Worm (Caenorhabditis elegans) whole organism, young adult: ENCODE data around the gene W01B6.4.

ENCODE experiments used
- B0019.2 ChIP-seq: fragments of 200-800 bp; sonication (Bioruptor generic); conservative IDR thresholded peaks from 2 replicates; pipeline ENCODE4 v1.3.6; 2022; ENCODE audit warnings: missing genetic modification reagents, missing genetic modification characterization, missing compliant biosample characterization
- B0035.1 ChIP-seq: sonication (generic microtip); optimal IDR thresholded peaks from 2 replicates; lab custom pipeline; 2016; ENCODE audit warnings: missing genetic modification characterization, mild to moderate bottlenecking, missing compliant biosample characterization, missing genotype, missing genetic modification reagents
- D2030.7 ChIP-seq: fragments of 200-800 bp; sonication (Bioruptor generic); IDR thresholded peaks from 2 replicates; pipeline ENCODE4 v1.3.6; 2022; ENCODE audit warnings: missing genetic modification reagents, missing genetic modification characterization, missing compliant biosample characterization
- F23B12.7 ChIP-seq: sonication (generic microtip); optimal IDR thresholded peaks from 2 replicates; lab custom pipeline; 2017; ENCODE audit warnings: missing genetic modification characterization, mild to moderate bottlenecking, missing compliant biosample characterization, antibody characterized with exemption, moderate library complexity; ENCODE audit not compliant: insufficient read depth
- F37B4.10 ChIP-seq: fragments of 200-800 bp; sonication (Bioruptor generic); IDR thresholded peaks from 2 replicates; pipeline ENCODE4 v1.3.6; 2022; ENCODE audit warnings: missing genetic modification characterization, missing compliant biosample characterization
- F39B2.1 ChIP-seq: fragments of 200-800 bp; sonication (Bioruptor generic); IDR thresholded peaks from 2 replicates; pipeline ENCODE4 v1.3.6; 2022; ENCODE audit warnings: missing genetic modification reagents, missing genetic modification characterization, missing compliant biosample characterization
- T26A5.8 ChIP-seq: sonication (generic microtip); optimal IDR thresholded peaks from 2 replicates; lab custom pipeline; 2016; ENCODE audit warnings: missing genetic modification characterization, missing compliant biosample characterization
- akir-1 ChIP-seq: fragments of 200-800 bp; sonication (Bioruptor generic); optimal IDR thresholded peaks from 2 replicates; lab custom pipeline; 2018; ENCODE audit warnings: mild to moderate bottlenecking, missing genetic modification characterization, moderate library complexity, missing compliant biosample characterization
- aptf-3 ChIP-seq: fragments of 200-800 bp; sonication (Bioruptor generic); IDR thresholded peaks from 2 replicates; pipeline ENCODE4 v1.3.6; 2022; ENCODE audit warnings: missing genetic modification characterization, missing compliant biosample characterization
- attf-5 ChIP-seq: fragments of 200-800 bp; sonication (Bioruptor generic); optimal IDR thresholded peaks from 2 replicates; lab custom pipeline; 2018; ENCODE audit warnings: mild to moderate bottlenecking, missing genetic modification characterization, missing compliant biosample characterization
- bed-1 ChIP-seq: fragments of 200-800 bp; sonication (Bioruptor generic); IDR thresholded peaks from 2 replicates; pipeline ENCODE4 v1.3.6; 2022; ENCODE audit warnings: missing genetic modification reagents, missing genetic modification characterization, missing compliant biosample characterization
- bed-2 ChIP-seq: fragments of 200-800 bp; sonication (Bioruptor generic); IDR thresholded peaks from 2 replicates; pipeline ENCODE4 v1.3.6; 2022; ENCODE audit warnings: missing genetic modification reagents, missing genetic modification characterization, missing compliant biosample characterization
- ccch-3 ChIP-seq: fragments of 200-800 bp; sonication (Bioruptor generic); optimal IDR thresholded peaks from 2 replicates; lab custom pipeline; 2018; ENCODE audit warnings: mild to moderate bottlenecking, missing genetic modification characterization, missing compliant biosample characterization
- cebp-1 ChIP-seq, 2 experiments: fragments of 200-800 bp in 1 of 2; sonication (Bioruptor generic) in 1 of 2; sonication (generic microtip) in 1 of 2; IDR thresholded peaks in 1 of 2; optimal IDR thresholded peaks in 1 of 2; 2 replicates each; pipeline versions ENCODE4 v1.3.6 to Lab custom; 2017 to 2022; ENCODE audit warnings: missing compliant biosample characterization in 2 of 2, missing genetic modification characterization in 2 of 2, mild to moderate bottlenecking in 1 of 2, missing genetic modification reagents in 1 of 2, moderate library complexity in 1 of 2
- ceh-100 ChIP-seq: fragments of 200-800 bp; sonication (Bioruptor generic); IDR thresholded peaks from 2 replicates; pipeline ENCODE4 v1.3.6; 2022; ENCODE audit warnings: missing genetic modification reagents, missing genetic modification characterization, missing compliant biosample characterization
- ceh-27 ChIP-seq: fragments of 200-800 bp; sonication (Bioruptor generic); optimal IDR thresholded peaks from 2 replicates; lab custom pipeline; 2018; ENCODE audit warnings: mild to moderate bottlenecking, missing genetic modification characterization, moderate library complexity, missing compliant biosample characterization
- dox-1 ChIP-seq: fragments of 200-800 bp; sonication (Bioruptor generic); IDR thresholded peaks from 2 replicates; pipeline ENCODE4 v1.3.6; 2022; ENCODE audit warnings: missing genetic modification reagents, missing genetic modification characterization, missing compliant biosample characterization
- dpl-1 ChIP-seq: fragments of 150-350 bp; optimal IDR thresholded peaks from 2 replicates; lab custom pipeline; 2014; ENCODE audit warnings: missing biosample characterization, missing genetic modification reagents, missing genetic modification characterization
- efl-1 ChIP-seq: fragments of 150-350 bp; optimal IDR thresholded peaks from 2 replicates; lab custom pipeline; 2014; ENCODE audit warnings: missing biosample characterization, missing genetic modification reagents, missing genetic modification characterization
- gei-17 ChIP-seq: fragments of 200-800 bp; sonication (Bioruptor generic); optimal IDR thresholded peaks from 2 replicates; lab custom pipeline; 2018; ENCODE audit warnings: mild to moderate bottlenecking, missing genetic modification characterization, missing compliant biosample characterization
- hlh-12 ChIP-seq: sonication (generic microtip); optimal IDR thresholded peaks from 2 replicates; lab custom pipeline; 2016; ENCODE audit warnings: missing genetic modification characterization, missing compliant biosample characterization
- hmg-1.2 ChIP-seq: fragments of 200-800 bp; sonication (Bioruptor generic); IDR thresholded peaks from 2 replicates; pipeline ENCODE4 v1.3.6; 2022; ENCODE audit warnings: missing genetic modification reagents, missing genetic modification characterization, missing compliant biosample characterization
- hrde-1 ChIP-seq: sonication (generic microtip); optimal IDR thresholded peaks from 2 replicates; lab custom pipeline; 2016; ENCODE audit warnings: missing genetic modification characterization, mild to moderate bottlenecking, missing compliant biosample characterization, moderate library complexity, missing genotype, missing genetic modification reagents, borderline replicate concordance
- hsf-1 ChIP-seq: fragments of 200-800 bp; sonication (Bioruptor generic); IDR thresholded peaks from 2 replicates; pipeline ENCODE4 v1.3.6; 2022; ENCODE audit warnings: missing genetic modification reagents, missing genetic modification characterization, missing compliant biosample characterization
- lag-1 ChIP-seq: fragments of 200-800 bp; sonication (Bioruptor generic); IDR thresholded peaks from 2 replicates; pipeline ENCODE4 v1.3.6; 2022; ENCODE audit warnings: missing genetic modification reagents, missing genetic modification characterization, missing compliant biosample characterization
- lin-35 ChIP-seq, 3 experiments: fragments of 150-350 bp in 2 of 3; sonication (generic microtip) in 1 of 3; optimal IDR thresholded peaks; 2 replicates each; lab custom pipeline; 2014 to 2018; ENCODE audit warnings: missing biosample characterization in 3 of 3, missing genetic modification characterization in 3 of 3, missing genetic modification reagents in 3 of 3
- lin-54 ChIP-seq: fragments of 200-800 bp; sonication (Bioruptor generic); optimal IDR thresholded peaks from 2 replicates; lab custom pipeline; 2018; ENCODE audit warnings: mild to moderate bottlenecking, missing genetic modification characterization, missing compliant biosample characterization
- madf-6 ChIP-seq: fragments of 200-800 bp; sonication (Bioruptor generic); IDR thresholded peaks from 2 replicates; pipeline ENCODE4 v1.3.6; 2022; ENCODE audit warnings: missing genetic modification reagents, missing genetic modification characterization, missing compliant biosample characterization
- madf-8 ChIP-seq: fragments of 200-800 bp; sonication (Bioruptor generic); conservative IDR thresholded peaks from 2 replicates; pipeline ENCODE4 v1.3.6; 2022; ENCODE audit warnings: missing genetic modification reagents, missing genetic modification characterization, missing compliant biosample characterization
- mcd-1 ChIP-seq: fragments of 200-800 bp; sonication (Bioruptor generic); IDR thresholded peaks from 2 replicates; pipeline ENCODE4 v1.3.6; 2022; ENCODE audit warnings: missing genetic modification reagents, missing genetic modification characterization, missing compliant biosample characterization
- mxl-1 ChIP-seq: sonication (generic microtip); optimal IDR thresholded peaks from 2 replicates; lab custom pipeline; 2016; ENCODE audit warnings: missing genetic modification characterization, missing compliant biosample characterization
- nfya-2 ChIP-seq: fragments of 200-800 bp; sonication (Bioruptor generic); IDR thresholded peaks from 2 replicates; pipeline ENCODE4 v1.3.6; 2022; ENCODE audit warnings: missing genetic modification reagents, missing genetic modification characterization, missing compliant biosample characterization
- nhr-120 ChIP-seq: fragments of 200-800 bp; sonication (Bioruptor generic); IDR thresholded peaks from 2 replicates; pipeline ENCODE4 v1.3.6; 2022; ENCODE audit warnings: missing genetic modification characterization, missing compliant biosample characterization
- nhr-90 ChIP-seq: sonication (generic microtip); optimal IDR thresholded peaks from 2 replicates; lab custom pipeline; 2016; ENCODE audit warnings: missing genotype, mild to moderate bottlenecking, missing genetic modification characterization, missing compliant biosample characterization
- pha-4 ChIP-seq: fragments of 150-350 bp; sonication (generic microtip); optimal IDR thresholded peaks from 2 replicates; lab custom pipeline; 2014; ENCODE audit warnings: missing biosample characterization, missing genetic modification reagents, missing genetic modification characterization
- rcor-1 ChIP-seq: fragments of 200-800 bp; sonication (Bioruptor generic); IDR thresholded peaks from 2 replicates; pipeline ENCODE4 v1.3.6; 2022; ENCODE audit warnings: missing genetic modification reagents, missing genetic modification characterization, missing compliant biosample characterization
- repo-1 ChIP-seq: sonication (generic microtip); optimal IDR thresholded peaks from 2 replicates; lab custom pipeline; 2017; ENCODE audit warnings: mild to moderate bottlenecking, missing genetic modification characterization, missing compliant biosample characterization
- sdz-38 ChIP-seq: sonication (generic microtip); optimal IDR thresholded peaks from 2 replicates; lab custom pipeline; 2016; ENCODE audit warnings: missing genotype, missing genetic modification characterization, missing compliant biosample characterization
- sea-2 ChIP-seq: fragments of 200-800 bp; sonication (Bioruptor generic); IDR thresholded peaks from 2 replicates; pipeline ENCODE4 v1.3.6; 2022; ENCODE audit warnings: missing genetic modification characterization, missing compliant biosample characterization
- sptf-2 ChIP-seq: fragments of 200-800 bp; sonication (Bioruptor generic); optimal IDR thresholded peaks from 2 replicates; lab custom pipeline; 2018; ENCODE audit warnings: mild to moderate bottlenecking, missing genetic modification characterization, missing compliant biosample characterization
- tbp1 ChIP-seq: fragments of 200-800 bp; sonication (Bioruptor generic); optimal IDR thresholded peaks from 2 replicates; lab custom pipeline; 2018; ENCODE audit warnings: mild to moderate bottlenecking, missing genetic modification characterization, missing compliant biosample characterization
- unc-130 ChIP-seq: sonication (generic microtip); optimal IDR thresholded peaks from 2 replicates; lab custom pipeline; 2016; ENCODE audit warnings: missing genetic modification reagents, missing genetic modification characterization, missing compliant biosample characterization
- ztf-18 ChIP-seq: sonication (generic microtip); optimal IDR thresholded peaks from 2 replicates; lab custom pipeline; 2016; ENCODE audit warnings: missing genotype, mild to moderate bottlenecking, missing genetic modification characterization, missing compliant biosample characterization
- ztf-28 ChIP-seq: fragments of 200-800 bp; sonication (Bioruptor generic); IDR thresholded peaks from 2 replicates; pipeline ENCODE4 v1.3.6; 2022; ENCODE audit warnings: missing genetic modification reagents, missing genetic modification characterization, missing compliant biosample characterization
- ztf-3 ChIP-seq: fragments of 200-800 bp; sonication (Bioruptor generic); optimal IDR thresholded peaks from 2 replicates; lab custom pipeline; 2018; ENCODE audit warnings: mild to moderate bottlenecking, missing genetic modification characterization, missing compliant biosample characterization

The W01B6.4 gene

ce11 chrIV:10084323-10084959 is 9.2 kb downstream of the W01B6.4 start, which contains the start of gene W01B6.8 (continued):
- TF ChIP-seq cebp-1 (GFP tag; IDR thresholded peaks at IDR 0.05; lab: Robert Waterston, UW) (no peak), cebp-1 (tag; optimal IDR thresholded peaks at IDR 0.05; lab: Kevin White, UChicago) (no peak), nhr-120 (GFP tag; lab: Robert Waterston, UW) (no peak), ztf-28 (GFP tag; lab: Robert Waterston, UW) (no peak), akir-1 (no peak), gei-17 (GFP tag; lab: Kevin White, UChicago) (no peak), madf-8 (GFP tag; lab: Robert Waterston, UW) (no peak), sea-2 (GFP tag; lab: Robert Waterston, UW) (no peak), bed-2 (GFP tag; lab: Robert Waterston, UW) (no peak), lin-35 (GFP tag; optimal IDR thresholded peaks at IDR 0.05; lab: Kevin White, UChicago) (no peak), hlh-12 (tag; lab: Kevin White, UChicago) (no peak), sdz-38 (tag; lab: Kevin White, UChicago) (no peak), B0035.1 (tag; lab: Kevin White, UChicago) (no peak), F37B4.10 (GFP tag; lab: Robert Waterston, UW) (no peak), lag-1 (GFP tag; lab: Robert Waterston, UW) (no peak), aptf-3 (GFP tag; lab: Robert Waterston, UW) (no peak), B0019.2 (no peak)

- TF ChIP-seq dpl-1 (GFP tag; lab: Kevin White, UChicago) = peak; percentile 68
- TF ChIP-seq B0035.1 (tag; lab: Kevin White, UChicago) = no peak
- no peak for TF ChIP-seq ztf-3 (GFP tag; lab: Kevin White, UChicago)
- TF ChIP-seq hrde-1 (tag; lab: Kevin White, UChicago) = no peak
- peak; percentile 91 for TF ChIP-seq F23B12.7 (tag; lab: Kevin White, UChicago)
- no peak for TF ChIP-seq sptf-2 (GFP tag; lab: Kevin White, UChicago)
- TF ChIP-seq rcor-1 = 0 out of 2 replicates have a peak, but pooled peaks have one; percentile 13
- TF ChIP-seq pha-4 (tag; lab: Kevin White, UChicago) = peak; percentile 12
- TF ChIP-seq nhr-90 = no peak
- TF ChIP-seq ceh-100 = peak; percentile 95
- peak; percentile 56 for TF ChIP-seq dox-1 (GFP tag; lab: Robert Waterston, UW)
- no peak for TF ChIP-seq hsf-1 (GFP tag; lab: Robert Waterston, UW)
- peak; percentile 91 for TF ChIP-seq mcd-1
- peak; percentile 84 for TF ChIP-seq efl-1 (GFP tag; lab: Kevin White, UChicago)
- no peak for TF ChIP-seq bed-1 (GFP tag; lab: Robert Waterston, UW)
- TF ChIP-seq hmg-1.2 (GFP tag; lab: Robert Waterston, UW) = peak; percentile 38; the same call in 1 of the 2 replicates
- peak; percentile 44 for TF ChIP-seq ceh-27 (GFP tag; lab: Kevin White, UChicago)
- no peak for TF ChIP-seq F39B2.1
- peak; percentile 40; the same call in 1 of the 2 replicates for TF ChIP-seq madf-6 (GFP tag; lab: Robert Waterston, UW)
- peak; percentile 17 for TF ChIP-seq unc-130 (GFP tag; lab: Kevin White, UChicago)
- TF ChIP-seq ztf-18 (tag; lab: Kevin White, UChicago) = no peak
- no peak for TF ChIP-seq bed-2 (GFP tag; lab: Robert Waterston, UW)
- TF ChIP-seq lin-54 (GFP tag; lab: Kevin White, UChicago) = peak; percentile 78
- TF ChIP-seq T26A5.8 = no peak
- no peak for TF ChIP-seq ccch-3 (GFP tag; lab: Kevin White, UChicago)
- TF ChIP-seq lag-1 (GFP tag; lab: Robert Waterston, UW) = no peak
- TF ChIP-seq attf-5 (GFP tag; lab: Kevin White, UChicago) = peak; percentile 74
- peak; percentile 23 for TF ChIP-seq tbp1 (GFP tag; lab: Kevin White, UChicago)
- TF ChIP-seq nfya-2 (GFP tag; lab: Robert Waterston, UW) = no peak
- TF ChIP-seq mxl-1 (tag; lab: Kevin White, UChicago) = no peak
- TF ChIP-seq D2030.7 = peak; percentile 48; the same call in 1 of the 2 replicates
- no peak for TF ChIP-seq repo-1
Observed at ce11 chrIV:10085401-10086187, 10.3 kb downstream of the W01B6.4 start, which contains the start of the genes col-2 and ndc-80. Gene col-2, minus strand, starts transcription at chrIV:10085451. Gene ndc-80, plus strand, starts transcription at chrIV:10086137.
